Fruit fly (Drosophila melanogaster) whole organism, embryonic: ENCODE results near the gene Lim3.

Experiments used
- CG12391 ChIP-seq: fragments of 200-800 bp; sonication (Bioruptor generic); optimal IDR thresholded peaks from 3 replicates; lab custom pipeline; 2018; ENCODE audit warnings: missing biosample characterization, mild to moderate bottlenecking, missing genetic modification characterization, moderate library complexity
- CG14050 ChIP-seq: fragments of 200-800 bp; sonication (Bioruptor generic); IDR thresholded peaks from 3 replicates; pipeline ENCODE4 v1.3.6; 2022; ENCODE audit warnings: missing biosample characterization, missing genetic modification characterization
- CG15479 ChIP-seq: fragments of 200-800 bp; sonication (Bioruptor generic); optimal IDR thresholded peaks from 3 replicates; lab custom pipeline; 2019; ENCODE audit warnings: missing biosample characterization, mild to moderate bottlenecking, missing genetic modification characterization, moderate library complexity
- CG16813 ChIP-seq: fragments of 200-800 bp; sonication (Bioruptor generic); IDR thresholded peaks from 3 replicates; pipeline ENCODE4 v1.3.6; 2022; ENCODE audit warnings: missing biosample characterization, missing genetic modification characterization; ENCODE audit not compliant: partially characterized antibody
- CG17186 ChIP-seq: fragments of 200-800 bp; sonication (Bioruptor generic); optimal IDR thresholded peaks from 3 replicates; lab custom pipeline; 2017; ENCODE audit warnings: missing biosample characterization, missing genetic modification reagents, missing genetic modification characterization
- CG17359 ChIP-seq: fragments of 200-800 bp; sonication (Bioruptor generic); optimal IDR thresholded peaks from 3 replicates; lab custom pipeline; 2018; ENCODE audit warnings: missing biosample characterization, mild to moderate bottlenecking, missing genetic modification characterization, moderate library complexity
- CG2120 ChIP-seq: fragments of 200-800 bp; sonication (Bioruptor generic); optimal IDR thresholded peaks from 3 replicates; lab custom pipeline; 2016; ENCODE audit warnings: missing biosample characterization, missing genetic modification characterization
- CG2712 ChIP-seq: fragments of 200-800 bp; optimal IDR thresholded peaks from 3 replicates; lab custom pipeline; 2019; ENCODE audit warnings: missing biosample characterization, mild to moderate bottlenecking, missing genetic modification characterization, moderate library complexity
- CG32772 ChIP-seq: fragments of 200-800 bp; sonication (Bioruptor generic); IDR thresholded peaks from 2 replicates; pipeline ENCODE4 v1.3.6; 2022; ENCODE audit warnings: missing biosample characterization, missing genetic modification characterization
- CG34224 ChIP-seq: fragments of 200-800 bp; sonication (Bioruptor generic); IDR thresholded peaks from 3 replicates; pipeline ENCODE4 v1.3.6; 2022; ENCODE audit warnings: missing biosample characterization, missing genetic modification characterization; ENCODE audit not compliant: partially characterized antibody
- CG3847 ChIP-seq: fragments of 200-800 bp; sonication (Bioruptor generic); IDR thresholded peaks from 2 replicates; pipeline ENCODE4 v1.3.6; 2022; ENCODE audit warnings: missing biosample characterization, missing genetic modification characterization
- CG6175 ChIP-seq: fragments of 200-800 bp; sonication (Bioruptor generic); IDR thresholded peaks from 3 replicates; pipeline ENCODE4 v1.3.6; 2022; ENCODE audit warnings: missing biosample characterization, missing genetic modification characterization
- CG7271 ChIP-seq: fragments of 200-800 bp; sonication (Bioruptor generic); optimal IDR thresholded peaks from 2 replicates; lab custom pipeline; 2018; ENCODE audit warnings: missing biosample characterization, mild to moderate bottlenecking, missing genetic modification characterization, moderate library complexity
- CG8359 ChIP-seq: fragments of 200-800 bp; sonication (Bioruptor generic); optimal IDR thresholded peaks from 2 replicates; lab custom pipeline; 2017; ENCODE audit warnings: missing biosample characterization, mild to moderate bottlenecking, missing genetic modification characterization, borderline replicate concordance
- CG9215 ChIP-seq: fragments of 200-800 bp; sonication (Bioruptor generic); IDR thresholded peaks from 2 replicates; pipeline ENCODE4 v1.3.6; 2022; ENCODE audit warnings: missing biosample characterization, missing genetic modification characterization
- Chrac-16 ChIP-seq: fragments of 200-800 bp; sonication (Bioruptor generic); optimal IDR thresholded peaks from 3 replicates; lab custom pipeline; 2016; ENCODE audit warnings: missing biosample characterization, missing genetic modification characterization
- CrebB ChIP-seq: fragments of 200-800 bp; sonication (Bioruptor generic); optimal IDR thresholded peaks from 3 replicates; lab custom pipeline; 2018; ENCODE audit warnings: missing biosample characterization, mild to moderate bottlenecking, missing genetic modification characterization
- Doc3 ChIP-seq: fragments of 200-800 bp; sonication (Bioruptor generic); IDR thresholded peaks from 3 replicates; pipeline ENCODE4 v1.3.6; 2022; ENCODE audit warnings: missing biosample characterization, missing genetic modification characterization; ENCODE audit not compliant: partially characterized antibody
- E2f1 ChIP-seq: fragments of 200-800 bp; sonication (Bioruptor generic); IDR thresholded peaks from 2 replicates; pipeline ENCODE4 v1.3.6; 2022; ENCODE audit warnings: missing biosample characterization, missing genetic modification characterization
- Hand ChIP-seq: fragments of 200-800 bp; sonication (Bioruptor generic); optimal IDR thresholded peaks from 2 replicates; lab custom pipeline; 2017; ENCODE audit warnings: mild to moderate bottlenecking, missing biosample characterization, missing genetic modification reagents, missing genetic modification characterization
- Hr78 ChIP-seq, 2 experiments: fragments of 200-800 bp in 1 of 2; fragments of >200 bp in 1 of 2; sonication (Bioruptor generic) in 1 of 2; optimal IDR thresholded peaks; 2 replicates each; lab custom pipeline; 2017 to 2019; ENCODE audit warnings: missing biosample characterization in 2 of 2, missing genetic modification characterization in 2 of 2, mild to moderate bottlenecking in 1 of 2, moderate library complexity in 1 of 2
- NK7.1 ChIP-seq: fragments of 200-800 bp; sonication (Bioruptor generic); optimal IDR thresholded peaks from 3 replicates; lab custom pipeline; 2016; ENCODE audit warnings: missing biosample characterization, missing genetic modification characterization
- Nf-YA ChIP-seq: fragments of 200-800 bp; sonication (Bioruptor generic); IDR thresholded peaks from 2 replicates; pipeline ENCODE4 v1.3.6; 2022; ENCODE audit warnings: missing biosample characterization, missing genetic modification characterization
- Opbp ChIP-seq: fragments of 200-800 bp; sonication (Bioruptor generic); IDR thresholded peaks from 3 replicates; pipeline ENCODE4 v1.3.6; 2022; ENCODE audit warnings: missing biosample characterization, missing genetic modification characterization; ENCODE audit not compliant: partially characterized antibody
- Ptx1 ChIP-seq: fragments of 200-800 bp; sonication (Bioruptor generic); IDR thresholded peaks from 2 replicates; pipeline ENCODE4 v1.3.6; 2022; ENCODE audit warnings: missing biosample characterization, missing genetic modification characterization
- Rfx ChIP-seq: fragments of 200-800 bp; sonication (Bioruptor generic); IDR thresholded peaks from 2 replicates; pipeline ENCODE4 v1.3.6; 2022; ENCODE audit warnings: missing biosample characterization, missing genetic modification characterization
- Rx ChIP-seq: fragments of 200-800 bp; sonication (Bioruptor generic); IDR thresholded peaks from 2 replicates; pipeline ENCODE4 v1.3.6; 2022; ENCODE audit warnings: missing biosample characterization, missing genetic modification characterization
- Sox102F ChIP-seq: fragments of 200-800 bp; sonication (Bioruptor generic); optimal IDR thresholded peaks from 2 replicates; lab custom pipeline; 2018; ENCODE audit warnings: missing biosample characterization, mild to moderate bottlenecking, missing genetic modification characterization, moderate library complexity
- Sry-β ChIP-seq: fragments of 200-800 bp; sonication (Bioruptor generic); optimal IDR thresholded peaks from 2 replicates; lab custom pipeline; 2018; ENCODE audit warnings: missing biosample characterization, mild to moderate bottlenecking, missing genetic modification characterization, moderate library complexity
- Tbp ChIP-seq: fragments of >200 bp; optimal IDR thresholded peaks from 2 replicates; lab custom pipeline; 2018; ENCODE audit warnings: missing biosample characterization, missing genetic modification characterization
- ato ChIP-seq: fragments of 200-800 bp; sonication (Bioruptor generic); IDR thresholded peaks from 2 replicates; pipeline ENCODE4 v1.3.6; 2022; ENCODE audit warnings: missing biosample characterization, missing genetic modification characterization; ENCODE audit not compliant: partially characterized antibody
- bcd ChIP-seq: fragments of 200-800 bp; sonication (Bioruptor generic); optimal IDR thresholded peaks from 2 replicates; lab custom pipeline; 2017; ENCODE audit warnings: missing biosample characterization, mild to moderate bottlenecking, missing genetic modification characterization
- bsh ChIP-seq, 2 experiments: fragments of 200-800 bp; sonication (Bioruptor generic); optimal IDR thresholded peaks; 2 replicates each; lab custom pipeline; 2017 to 2018; ENCODE audit warnings: mild to moderate bottlenecking in 2 of 2, missing biosample characterization in 2 of 2, missing genetic modification characterization in 2 of 2, moderate library complexity in 1 of 2
- crc ChIP-seq: fragments of 200-800 bp; sonication (Bioruptor generic); optimal IDR thresholded peaks from 2 replicates; lab custom pipeline; 2016; ENCODE audit warnings: missing biosample characterization, missing genetic modification characterization
- crp ChIP-seq, 2 experiments: fragments of 200-800 bp; sonication (Bioruptor generic); optimal IDR thresholded peaks; 2 replicates in 1 of 2; 3 replicates in 1 of 2; lab custom pipeline; 2017; ENCODE audit warnings: missing biosample characterization in 2 of 2, missing genetic modification characterization in 2 of 2, mild to moderate bottlenecking in 1 of 2, moderate library complexity in 1 of 2
- emc ChIP-seq: fragments of 200-800 bp; sonication (Bioruptor generic); optimal IDR thresholded peaks from 2 replicates; lab custom pipeline; 2016; ENCODE audit warnings: missing biosample characterization, missing genetic modification characterization
- gcm2 ChIP-seq: fragments of 200-800 bp; sonication (Bioruptor generic); optimal IDR thresholded peaks from 2 replicates; lab custom pipeline; 2016; ENCODE audit warnings: missing biosample characterization, missing genetic modification characterization
- ham ChIP-seq: fragments of 200-800 bp; sonication (Bioruptor generic); IDR thresholded peaks from 2 replicates; pipeline ENCODE4 v1.3.6; 2022; ENCODE audit warnings: missing biosample characterization, missing genetic modification characterization
- hbn ChIP-seq: fragments of 200-800 bp; sonication (Bioruptor generic); IDR thresholded peaks from 2 replicates; pipeline ENCODE4 v1.3.6; 2022; ENCODE audit warnings: missing biosample characterization, missing genetic modification characterization; ENCODE audit not compliant: partially characterized antibody
- insv ChIP-seq, 2 experiments: fragments of 200-800 bp; sonication (Bioruptor generic); optimal IDR thresholded peaks; 3 replicates each; lab custom pipeline; 2016 to 2018; ENCODE audit warnings: missing biosample characterization in 2 of 2, missing genetic modification characterization in 2 of 2
- jigr1 ChIP-seq: fragments of 200-800 bp; sonication (Bioruptor generic); IDR thresholded peaks from 3 replicates; pipeline ENCODE4 v1.3.6; 2022; ENCODE audit warnings: missing biosample characterization, missing genetic modification characterization
- nerfin-1 ChIP-seq: fragments of 200-800 bp; sonication (Bioruptor generic); optimal IDR thresholded peaks from 3 replicates; lab custom pipeline; 2019; ENCODE audit warnings: missing biosample characterization, mild to moderate bottlenecking, missing genetic modification characterization, moderate library complexity
- pita ChIP-seq: fragments of 200-800 bp; sonication (Bioruptor generic); optimal IDR thresholded peaks from 2 replicates; lab custom pipeline; 2017; ENCODE audit warnings: missing biosample characterization, mild to moderate bottlenecking, missing genetic modification characterization
- repo ChIP-seq: fragments of 200-800 bp; sonication (Bioruptor generic); optimal IDR thresholded peaks from 2 replicates; lab custom pipeline; 2016; ENCODE audit warnings: missing biosample characterization, missing genetic modification characterization
- sob ChIP-seq: fragments of 200-800 bp; sonication (Bioruptor generic); IDR thresholded peaks from 2 replicates; pipeline ENCODE4 v1.3.6; 2022; ENCODE audit warnings: missing biosample characterization, missing genetic modification characterization
- ssp ChIP-seq: fragments of 200-800 bp; sonication (Bioruptor generic); IDR thresholded peaks from 2 replicates; pipeline ENCODE4 v1.3.6; 2022; ENCODE audit warnings: missing biosample characterization, missing genetic modification characterization
- sug ChIP-seq: fragments of 200-800 bp; optimal IDR thresholded peaks from 2 replicates; lab custom pipeline; 2019; ENCODE audit warnings: missing biosample characterization, mild to moderate bottlenecking, missing genetic modification characterization, moderate library complexity
- twi ChIP-seq: fragments of 200-800 bp; optimal IDR thresholded peaks from 2 replicates; lab custom pipeline; 2019; ENCODE audit warnings: missing biosample characterization, mild to moderate bottlenecking, missing genetic modification characterization, moderate library complexity
- unpg ChIP-seq: fragments of 200-800 bp; sonication (Bioruptor generic); optimal IDR thresholded peaks from 3 replicates; lab custom pipeline; 2018; ENCODE audit warnings: missing biosample characterization, mild to moderate bottlenecking, missing genetic modification characterization, moderate library complexity
- zf30C ChIP-seq: fragments of 200-800 bp; sonication (Bioruptor generic); optimal IDR thresholded peaks from 3 replicates; lab custom pipeline; 2018; ENCODE audit warnings: missing biosample characterization, mild to moderate bottlenecking, missing genetic modification characterization

Lim3 gene

dm6 chr2L:19058916-19059315, 49.3 kb downstream of the Lim3 start, which contains the start of gene Phlpp (continued):
- no peak for TF ChIP-seq Hand (GFP tag; lab: Kevin White, UChicago)
- no peak for TF ChIP-seq jigr1
- TF ChIP-seq nerfin-1, result peak; percentile 29
- no peak for TF ChIP-seq sug (tag; lab: Kevin White, UChicago)
- no peak for TF ChIP-seq CG34224 (GFP tag; lab: Robert Waterston, UW)
- TF ChIP-seq twi (tag; lab: Kevin White, UChicago), result no peak
- peak; percentile 45 for TF ChIP-seq ssp (GFP tag; lab: Robert Waterston, UW)
- TF ChIP-seq Sox102F (GFP tag; lab: Kevin White, UChicago), result no peak
- peak; percentile 47; the same call in 1 of the 2 replicates for TF ChIP-seq Nf-YA (GFP tag; lab: Robert Waterston, UW)
- no peak for TF ChIP-seq CG6175 (GFP tag; lab: Robert Waterston, UW)
- no peak for TF ChIP-seq CG15479
- peak; percentile 59 for TF ChIP-seq Rx (GFP tag; lab: Robert Waterston, UW)
- TF ChIP-seq unpg (GFP tag; lab: Kevin White, UChicago), result peak; percentile 31
- no peak for TF ChIP-seq NK7.1
- TF ChIP-seq ato, result no peak
- TF ChIP-seq Opbp (GFP tag; lab: Robert Waterston, UW), result no peak
- TF ChIP-seq CG14050 (GFP tag; lab: Robert Waterston, UW), result no peak
- peak; percentile 53; the same call in 1 of the 2 replicates for TF ChIP-seq sob (GFP tag; lab: Robert Waterston, UW)
- no peak for TF ChIP-seq CG17186 (GFP tag; lab: Kevin White, UChicago)
- TF ChIP-seq CG32772 (GFP tag; lab: Robert Waterston, UW), result peak; percentile 36; the same call in 1 of the 2 replicates
- no peak for TF ChIP-seq CrebB (tag; lab: Kevin White, UChicago)
- TF ChIP-seq bsh (GFP tag; optimal IDR thresholded peaks at IDR 0.05; lab: Kevin White, UChicago), result peak in 1 of 2 experiments; percentile 47
- peak; percentile 28; the same call in 1 of the 2 replicates for TF ChIP-seq CG9215 (GFP tag; lab: Robert Waterston, UW)
- TF ChIP-seq Tbp (GFP tag; lab: Kevin White, UChicago), result no peak
- no peak for TF ChIP-seq repo
- TF ChIP-seq crc (GFP tag; lab: Kevin White, UChicago), result no peak
- peak; percentile 42 for TF ChIP-seq bcd
- TF ChIP-seq CG2712 (tag; lab: Kevin White, UChicago), result peak; percentile 84
- TF ChIP-seq CG16813, result no peak
- TF ChIP-seq CG12391, result peak; percentile 41
- no peak for TF ChIP-seq pita (GFP tag; lab: Kevin White, UChicago)
- no peak for TF ChIP-seq CG2120 (GFP tag; lab: Kevin White, UChicago)
- TF ChIP-seq Hr78 (GFP tag; optimal IDR thresholded peaks at IDR 0.05; lab: Kevin White, UChicago), result no peak
- peak; percentile 33 for TF ChIP-seq CG8359 (GFP tag; lab: Kevin White, UChicago)
- TF ChIP-seq Rfx, result 0 out of 2 replicates have a peak, but pooled peaks have one; percentile 27
- no peak for TF ChIP-seq CG7271 (tag; lab: Kevin White, UChicago)
- TF ChIP-seq CG17359 (tag; lab: Kevin White, UChicago), result peak; percentile 68
- no peak for TF ChIP-seq Doc3 (GFP tag; lab: Robert Waterston, UW)
- no peak for TF ChIP-seq zf30C (GFP tag; lab: Kevin White, UChicago)
- TF ChIP-seq hbn (GFP tag; lab: Robert Waterston, UW), result no peak
- no peak for TF ChIP-seq crp (GFP tag; optimal IDR thresholded peaks at IDR 0.05; lab: Kevin White, UChicago)
- peak; percentile 65 for TF ChIP-seq E2f1
- peak; percentile 78 for TF ChIP-seq Ptx1 (GFP tag; lab: Robert Waterston, UW)
- TF ChIP-seq gcm2 (GFP tag; lab: Kevin White, UChicago), result no peak
- TF ChIP-seq insv (GFP tag; optimal IDR thresholded peaks at IDR 0.05; lab: Kevin White, UChicago), result no peak
- no peak for TF ChIP-seq Chrac-16
- no peak for TF ChIP-seq emc (GFP tag; lab: Kevin White, UChicago)
- TF ChIP-seq Sry-β (GFP tag; lab: Kevin White, UChicago), result no peak
- 0 out of 2 replicates have a peak, but pooled peaks have one; percentile 26 for TF ChIP-seq CG3847
- no peak for TF ChIP-seq ham (GFP tag; lab: Robert Waterston, UW)
